Worm (Caenorhabditis elegans): ENCODE data around the gene Y7A5A.13.

DNA sequence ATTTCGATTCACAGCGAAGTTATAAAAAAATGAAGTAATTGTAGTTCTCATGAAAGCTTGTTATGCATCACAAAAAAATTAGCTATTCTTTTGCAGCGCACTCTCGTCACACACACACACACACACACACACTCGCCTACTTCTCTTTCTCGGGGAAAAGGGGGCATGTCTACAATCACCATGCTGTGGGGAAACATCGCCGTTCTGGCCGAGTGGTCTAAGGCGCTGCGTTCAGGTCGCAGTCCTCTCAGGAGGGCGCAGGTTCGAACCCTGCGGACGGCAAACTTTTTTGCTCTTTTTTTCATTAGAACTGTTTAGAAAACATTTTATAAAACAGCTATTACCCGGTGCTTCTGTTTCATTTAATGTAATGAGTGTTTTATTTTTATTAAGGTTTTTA, 31.8 kb upstream of the Y7A5A.13 start:
- TF ChIP-seq him-1 (tag; optimal IDR thresholded peaks at IDR 0.05) (peak; percentile 75), dao-5 (tag; optimal IDR thresholded peaks at IDR 0.05) (peak; percentile 20), W03F9.2 (tag; optimal IDR thresholded peaks at IDR 0.05) (no peak)

Data from whole organism, L4/young adult.